Worm (Caenorhabditis elegans): Measurements from ENCODE around the gene dsl-1.

Gene dsl-1

ce11 chrIV:1225596-1226232 lies 17.8 kb upstream of the dsl-1 start, which contains the start of gene W09G12.8:
Gene W09G12.8, plus strand, starts transcription at chrIV:1226182.
- TF ChIP-seq pha-4 (tag; optimal IDR thresholded peaks at IDR 0.05) (no peak), hmg-11 (tag; optimal IDR thresholded peaks at IDR 0.05) (no peak), lin-39 (tag; optimal IDR thresholded peaks at IDR 0.05) (no peak)

- TF ChIP-seq nhr-23 (tag; optimal IDR thresholded peaks at IDR 0.05) (peak; percentile 18), nhr-67 (tag; optimal IDR thresholded peaks at IDR 0.05) (no peak), elt-3 (tag; optimal IDR thresholded peaks at IDR 0.05) (no peak)
These were observed 16.9 kb upstream of the dsl-1 start for ce11 chrIV:1224781-1225180.

- no peak for TF ChIP-seq sea-2 (GFP tag; optimal IDR thresholded peaks at IDR 0.05)
- no peak for TF ChIP-seq ceh-28 (tag; optimal IDR thresholded peaks at IDR 0.05)
- peak; percentile 58 for TF ChIP-seq nhr-25 (tag; optimal IDR thresholded peaks at IDR 0.05)
- TF ChIP-seq egl-5 (tag; optimal IDR thresholded peaks at IDR 0.05), result peak; percentile 50
- no peak for TF ChIP-seq pqm-1 (tag; optimal IDR thresholded peaks at IDR 0.05)
- TF ChIP-seq ama-1 (optimal IDR thresholded peaks at IDR 0.05), result no peak
- no peak for TF ChIP-seq nhr-76 (tag; optimal IDR thresholded peaks at IDR 0.05)
- TF ChIP-seq unc-62 (GFP tag; optimal IDR thresholded peaks at IDR 0.05), result no peak
- TF ChIP-seq nfya-1 (tag; optimal IDR thresholded peaks at IDR 0.05; ENCODE audit: insufficient read depth), result peak; percentile 4
These were observed 13.3 kb upstream of the dsl-1 start, which contains the start of gene W09G12.10 for ce11 chrIV:1221167-1221566. Gene W09G12.10, minus strand, starts transcription at chrIV:1221287.

- TF ChIP-seq nhr-11 (tag; optimal IDR thresholded peaks at IDR 0.05) (no peak), sea-2 (GFP tag; optimal IDR thresholded peaks at IDR 0.05) (no peak), ZK546.5 (tag; optimal IDR thresholded peaks at IDR 0.05) (no peak), nhr-76 (tag; optimal IDR thresholded peaks at IDR 0.05) (no peak), ztf-11 (tag; optimal IDR thresholded peaks at IDR 0.05) (no peak), unc-39 (tag; optimal IDR thresholded peaks at IDR 0.05) (no peak), lsy-12 (tag; optimal IDR thresholded peaks at IDR 0.05) (no peak), nhr-12 (tag; optimal IDR thresholded peaks at IDR 0.05) (no peak), tbx-2 (tag; optimal IDR thresholded peaks at IDR 0.05) (no peak), nhr-237 (tag; optimal IDR thresholded peaks at IDR 0.05) (no peak), R02D3.7 (tag; optimal IDR thresholded peaks at IDR 0.05) (no peak), daf-12 (tag; optimal IDR thresholded peaks at IDR 0.05) (no peak), snpc-4 (tag; optimal IDR thresholded peaks at IDR 0.05) (no peak), skn-1 (tag; optimal IDR thresholded peaks at IDR 0.05) (no peak), nhr-23 (tag; optimal IDR thresholded peaks at IDR 0.05) (no peak), ztf-4 (tag; optimal IDR thresholded peaks at IDR 0.05) (no peak), nhr-77 (tag; optimal IDR thresholded peaks at IDR 0.05) (no peak), mml-1 (tag; optimal IDR thresholded peaks at IDR 0.05) (no peak), elt-1 (tag; optimal IDR thresholded peaks at IDR 0.05) (no peak)
These were observed 8.4 kb upstream of the dsl-1 start, which contains the start of gene W09G12.9 for ce11 chrIV:1216290-1216689. Gene W09G12.9, plus strand, starts transcription at chrIV:1216590.

ce11 chrIV:1215536-1215935 lies 7.7 kb upstream of the dsl-1 start:
- no peak for TF ChIP-seq nhr-11 (tag; optimal IDR thresholded peaks at IDR 0.05)
- no peak for TF ChIP-seq nfya-1 (tag; optimal IDR thresholded peaks at IDR 0.05; ENCODE audit: insufficient read depth)
- TF ChIP-seq lsy-12 (tag; optimal IDR thresholded peaks at IDR 0.05), result no peak
- no peak for TF ChIP-seq snpc-4 (tag; optimal IDR thresholded peaks at IDR 0.05)
- no peak for TF ChIP-seq ZK546.5 (tag; optimal IDR thresholded peaks at IDR 0.05)
- TF ChIP-seq hmg-11 (tag; optimal IDR thresholded peaks at IDR 0.05), result no peak
- TF ChIP-seq nhr-23 (tag; optimal IDR thresholded peaks at IDR 0.05), result no peak
- no peak for TF ChIP-seq tbx-2 (tag; optimal IDR thresholded peaks at IDR 0.05)

- TF ChIP-seq lin-39 (tag; optimal IDR thresholded peaks at IDR 0.05) (peak; percentile 49), snpc-4 (tag; optimal IDR thresholded peaks at IDR 0.05) (peak; percentile 43), ceh-16 (tag; optimal IDR thresholded peaks at IDR 0.05) (no peak), nhr-43 (tag; optimal IDR thresholded peaks at IDR 0.05; ENCODE audit: poor library complexity, severe bottlenecking) (no peak), ceh-82 (tag; optimal IDR thresholded peaks at IDR 0.05) (no peak), nfya-1 (tag; optimal IDR thresholded peaks at IDR 0.05; ENCODE audit: insufficient read depth) (peak; percentile 38)
These were observed 5.3 kb upstream of the dsl-1 start for ce11 chrIV:1213192-1213591.

Measured in whole organism, L3 larva.